Worm (Caenorhabditis elegans) whole organism, mixed stage, embryonic: ENCODE results near the gene C49F5.13.

ENCODE experiments used
- M03D4.4 ChIP-seq: sonication (generic microtip); optimal IDR thresholded peaks from 2 replicates; lab custom pipeline; 2017; ENCODE audit warnings: mild to moderate bottlenecking, missing genetic modification characterization, missing compliant biosample characterization
- bed-3 ChIP-seq: fragments of 200-800 bp; sonication (Bioruptor generic); optimal IDR thresholded peaks from 3 replicates; lab custom pipeline; 2018; ENCODE audit warnings: mild to moderate bottlenecking, missing genetic modification characterization, moderate library complexity, missing compliant biosample characterization
- blmp-1 ChIP-seq: fragments of 150-350 bp; optimal IDR thresholded peaks from 2 replicates; lab custom pipeline; 2014; ENCODE audit warnings: missing biosample characterization, missing genetic modification characterization
- ceh-39 ChIP-seq: fragments of 150-350 bp; optimal IDR thresholded peaks from 2 replicates; lab custom pipeline; 2014; ENCODE audit warnings: missing biosample characterization, missing genetic modification characterization
- ceh-43 ChIP-seq: fragments of 200-800 bp; sonication (Bioruptor generic); optimal IDR thresholded peaks from 2 replicates; lab custom pipeline; 2018; ENCODE audit warnings: mild to moderate bottlenecking, missing genetic modification characterization, moderate library complexity, missing compliant biosample characterization
- ceh-83 ChIP-seq: fragments of 200-800 bp; sonication (Bioruptor generic); optimal IDR thresholded peaks from 2 replicates; lab custom pipeline; 2018; ENCODE audit warnings: mild to moderate bottlenecking, missing genetic modification characterization, missing compliant biosample characterization
- ces-1 ChIP-seq: fragments of 150-350 bp; optimal IDR thresholded peaks from 2 replicates; lab custom pipeline; 2014; ENCODE audit warnings: missing biosample characterization, missing genetic modification reagents, missing genetic modification characterization
- cnd-1 ChIP-seq: fragments of 200-800 bp; sonication (Bioruptor generic); optimal IDR thresholded peaks from 2 replicates; lab custom pipeline; 2018; ENCODE audit warnings: mild to moderate bottlenecking, missing genetic modification characterization, missing compliant biosample characterization
- drap-1 ChIP-seq: fragments of 200-800 bp; sonication (Bioruptor generic); optimal IDR thresholded peaks from 3 replicates; lab custom pipeline; 2018; ENCODE audit warnings: mild to moderate bottlenecking, missing genetic modification characterization, missing compliant biosample characterization
- elt-1 ChIP-seq: sonication (generic microtip); optimal IDR thresholded peaks from 2 replicates; lab custom pipeline; 2017; ENCODE audit warnings: missing genetic modification characterization, mild to moderate bottlenecking, missing compliant biosample characterization, antibody characterized with exemption, moderate library complexity, borderline replicate concordance; ENCODE audit not compliant: insufficient read depth
- elt-3 ChIP-seq: fragments of 150-350 bp; optimal IDR thresholded peaks from 2 replicates; lab custom pipeline; 2014; ENCODE audit warnings: missing biosample characterization, missing genetic modification characterization
- flh-1 ChIP-seq: fragments of 200-800 bp; sonication (Bioruptor generic); optimal IDR thresholded peaks from 2 replicates; lab custom pipeline; 2018; ENCODE audit warnings: mild to moderate bottlenecking, missing genetic modification characterization, moderate library complexity, missing compliant biosample characterization
- ham-2 ChIP-seq: fragments of 200-800 bp; sonication (Bioruptor generic); optimal IDR thresholded peaks from 2 replicates; lab custom pipeline; 2018; ENCODE audit warnings: mild to moderate bottlenecking, missing genetic modification characterization, missing compliant biosample characterization
- hlh-1 ChIP-seq: fragments of 150-350 bp; optimal IDR thresholded peaks from 2 replicates; lab custom pipeline; 2014; ENCODE audit warnings: missing biosample characterization, missing genetic modification reagents, missing genetic modification characterization
- lin-13 ChIP-seq: fragments of 150-350 bp; optimal IDR thresholded peaks from 2 replicates; lab custom pipeline; 2014; ENCODE audit warnings: missing biosample characterization, missing genetic modification characterization
- lin-32 ChIP-seq: fragments of 200-800 bp; sonication (Bioruptor generic); optimal IDR thresholded peaks from 2 replicates; lab custom pipeline; 2018; ENCODE audit warnings: mild to moderate bottlenecking, missing genetic modification characterization, missing compliant biosample characterization
- lsy-2 ChIP-seq: fragments of 150-350 bp; optimal IDR thresholded peaks from 2 replicates; lab custom pipeline; 2014; ENCODE audit warnings: missing biosample characterization, missing genetic modification characterization
- mab-5 ChIP-seq: fragments of 150-350 bp; optimal IDR thresholded peaks from 2 replicates; lab custom pipeline; 2014; ENCODE audit warnings: missing biosample characterization, missing genetic modification characterization
- mep-1 ChIP-seq: fragments of 150-350 bp; optimal IDR thresholded peaks from 2 replicates; lab custom pipeline; 2017; ENCODE audit warnings: missing biosample characterization, missing genetic modification reagents, missing genetic modification characterization, inconsistent platforms
- mls-2 ChIP-seq: sonication (generic microtip); optimal IDR thresholded peaks from 2 replicates; lab custom pipeline; 2016; ENCODE audit warnings: mild to moderate bottlenecking, missing genetic modification characterization, moderate library complexity, missing compliant biosample characterization
- nhr-12 ChIP-seq: fragments of 150-350 bp; optimal IDR thresholded peaks from 2 replicates; lab custom pipeline; 2014; ENCODE audit warnings: missing biosample characterization, missing genetic modification characterization
- nhr-2 ChIP-seq: fragments of 150-350 bp; optimal IDR thresholded peaks from 2 replicates; lab custom pipeline; 2014; ENCODE audit warnings: missing biosample characterization, missing genetic modification characterization
- nhr-237 ChIP-seq: fragments of 150-350 bp; optimal IDR thresholded peaks from 2 replicates; lab custom pipeline; 2014; ENCODE audit warnings: missing biosample characterization, missing genetic modification characterization
- nhr-28 ChIP-seq: fragments of 150-350 bp; optimal IDR thresholded peaks from 2 replicates; lab custom pipeline; 2014; ENCODE audit warnings: missing biosample characterization, missing genetic modification characterization
- nhr-76 ChIP-seq: sonication (generic microtip); optimal IDR thresholded peaks from 2 replicates; lab custom pipeline; 2017; ENCODE audit warnings: missing biosample characterization, missing genetic modification characterization
- pha-4 ChIP-seq: fragments of 150-350 bp; optimal IDR thresholded peaks from 2 replicates; lab custom pipeline; 2018; ENCODE audit warnings: missing biosample characterization, missing genetic modification reagents, missing genetic modification characterization
- sem-2 ChIP-seq: fragments of 200-800 bp; sonication (Bioruptor generic); optimal IDR thresholded peaks from 2 replicates; lab custom pipeline; 2018; ENCODE audit warnings: mild to moderate bottlenecking, missing genetic modification characterization, missing compliant biosample characterization
- snpc-4 ChIP-seq: fragments of 150-350 bp; optimal IDR thresholded peaks from 2 replicates; lab custom pipeline; 2014; ENCODE audit warnings: missing biosample characterization, missing genetic modification characterization
- sptf-1 ChIP-seq: sonication (generic microtip); optimal IDR thresholded peaks from 2 replicates; lab custom pipeline; 2017; ENCODE audit warnings: mild to moderate bottlenecking, missing genetic modification characterization, moderate library complexity, missing compliant biosample characterization
- tbx-8 ChIP-seq: fragments of 200-800 bp; sonication (Bioruptor generic); optimal IDR thresholded peaks from 2 replicates; lab custom pipeline; 2018; ENCODE audit warnings: mild to moderate bottlenecking, missing genetic modification characterization, moderate library complexity, missing compliant biosample characterization
- unc-120 ChIP-seq: sonication (generic microtip); optimal IDR thresholded peaks from 2 replicates; lab custom pipeline; 2017; ENCODE audit warnings: missing genetic modification characterization, missing compliant biosample characterization; ENCODE audit not compliant: poor library complexity, severe bottlenecking
- unc-39 ChIP-seq: fragments of 150-350 bp; optimal IDR thresholded peaks from 2 replicates; lab custom pipeline; 2014; ENCODE audit warnings: missing biosample characterization, missing genetic modification characterization
- unc-62 ChIP-seq: fragments of 150-350 bp; optimal IDR thresholded peaks from 2 replicates; lab custom pipeline; 2014; ENCODE audit warnings: missing biosample characterization, missing genetic modification reagents, missing genetic modification characterization
- zip-8 ChIP-seq: fragments of 150-350 bp; optimal IDR thresholded peaks from 2 replicates; lab custom pipeline; 2014; ENCODE audit warnings: missing biosample characterization, missing genetic modification characterization
- ztf-11 ChIP-seq: fragments of 150-350 bp; optimal IDR thresholded peaks from 2 replicates; lab custom pipeline; 2014; ENCODE audit warnings: missing biosample characterization, missing genetic modification characterization

The C49F5.13 gene

DNA sequence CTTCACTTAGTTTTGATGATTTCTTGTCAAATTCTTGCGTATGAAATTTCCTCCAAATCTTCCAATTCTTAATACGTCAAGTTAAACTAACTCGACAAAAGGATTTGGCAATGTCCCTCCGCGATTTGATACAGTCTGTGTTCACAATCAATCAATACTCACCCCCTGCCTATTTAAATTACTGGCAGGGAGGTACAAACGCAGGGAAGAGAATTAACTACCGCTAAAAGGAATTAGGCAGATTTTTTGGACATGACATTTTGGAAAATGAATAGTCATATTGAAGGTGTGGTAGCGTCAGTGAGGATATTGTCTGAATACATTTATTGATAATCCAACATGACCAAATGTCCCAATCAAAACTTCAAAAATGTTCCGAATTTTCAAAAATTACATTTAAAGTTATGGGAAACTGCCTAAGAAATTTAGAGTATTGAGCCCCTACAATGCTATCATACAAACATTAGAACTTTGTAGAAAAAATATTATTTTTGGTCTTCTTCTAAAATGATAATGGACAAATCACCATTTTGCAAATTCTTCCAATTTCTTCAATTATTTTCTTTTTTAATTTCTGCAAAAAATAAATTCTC, 23.8 kb upstream of the C49F5.13 start:
- no peak for TF ChIP-seq flh-1 (GFP tag; lab: Kevin White, UChicago)
- TF ChIP-seq ceh-43 (GFP tag; lab: Kevin White, UChicago) = peak; percentile 47
- TF ChIP-seq sptf-1 = peak; percentile 87
- TF ChIP-seq ceh-83 (GFP tag; lab: Kevin White, UChicago) = peak; percentile 59
- peak; percentile 44 for TF ChIP-seq blmp-1 (tag; lab: Kevin White, UChicago)
- peak; percentile 59 for TF ChIP-seq tbx-8
- peak; percentile 53 for TF ChIP-seq M03D4.4 (tag; lab: Kevin White, UChicago)
- peak; percentile 43 for TF ChIP-seq mls-2 (tag; lab: Kevin White, UChicago)
- TF ChIP-seq cnd-1 (tag; lab: Kevin White, UChicago) = peak; percentile 86
- peak; percentile 99 for TF ChIP-seq nhr-237 (tag; lab: Kevin White, UChicago)
- TF ChIP-seq lin-13 = peak; percentile 78
- TF ChIP-seq ham-2 = peak; percentile 28
- TF ChIP-seq ces-1 (GFP tag; lab: Kevin White, UChicago) = peak; percentile 97
- TF ChIP-seq hlh-1 (tag; lab: Kevin White, UChicago) = peak; percentile 85
- TF ChIP-seq elt-1 = no peak
- TF ChIP-seq lin-32 (GFP tag; lab: Kevin White, UChicago) = peak; percentile 7
- no peak for TF ChIP-seq zip-8 (tag; lab: Kevin White, UChicago)
- peak; percentile 95 for TF ChIP-seq ceh-39
- peak; percentile 89 for TF ChIP-seq unc-120 (tag; lab: Kevin White, UChicago)
- peak; percentile 95 for TF ChIP-seq drap-1 (GFP tag; lab: Kevin White, UChicago)
- TF ChIP-seq unc-39 (tag; lab: Kevin White, UChicago) = peak; percentile 80
- TF ChIP-seq mep-1 (tag; lab: Kevin White, UChicago) = peak; percentile 96
- no peak for TF ChIP-seq nhr-2 (tag; lab: Kevin White, UChicago)
- peak; percentile 92 for TF ChIP-seq unc-62 (GFP tag; lab: Kevin White, UChicago)
- TF ChIP-seq pha-4 (tag; lab: Kevin White, UChicago) = peak; percentile 92
- no peak for TF ChIP-seq bed-3 (GFP tag; lab: Kevin White, UChicago)
- TF ChIP-seq snpc-4 (tag; lab: Kevin White, UChicago) = no peak
- peak; percentile 88 for TF ChIP-seq elt-3 (tag; lab: Kevin White, UChicago)
- peak; percentile 79 for TF ChIP-seq nhr-12 (tag; lab: Kevin White, UChicago)
- TF ChIP-seq ztf-11 (tag; lab: Kevin White, UChicago) = peak; percentile 97
- peak; percentile 88 for TF ChIP-seq lsy-2 (tag; lab: Kevin White, UChicago)
- peak; percentile 55 for TF ChIP-seq nhr-28 (tag; lab: Kevin White, UChicago)
- TF ChIP-seq sem-2 (GFP tag; lab: Kevin White, UChicago) = no peak
- TF ChIP-seq mab-5 = peak; percentile 94
- peak; percentile 75 for TF ChIP-seq nhr-76

DNA sequence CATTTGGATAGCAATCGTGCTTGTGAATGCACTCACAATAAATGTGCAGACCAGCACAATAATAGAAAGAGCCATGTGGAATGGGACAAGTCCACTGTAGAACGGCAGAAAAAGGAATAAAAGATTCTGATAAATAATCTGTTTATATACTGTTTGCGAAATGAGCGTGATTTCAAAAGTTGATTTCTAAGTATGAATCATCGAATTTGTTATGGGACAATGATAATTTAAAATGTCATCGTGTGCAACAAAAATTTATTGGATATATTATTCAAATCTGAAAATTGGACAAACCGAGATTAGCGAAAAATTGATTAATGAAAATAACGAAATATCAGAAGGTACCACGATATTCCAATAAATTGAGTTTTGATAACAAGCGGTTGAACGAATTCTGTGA, 22.4 kb upstream of the C49F5.13 start, which contains the start of gene F55G7.5:
F55G7.5 (minus strand) TSS at position 101 of the 400 bp plus-strand sequence.
- no peak for TF ChIP-seq zip-8 (tag; lab: Kevin White, UChicago)
- no peak for TF ChIP-seq unc-39 (tag; lab: Kevin White, UChicago)
- no peak for TF ChIP-seq drap-1 (GFP tag; lab: Kevin White, UChicago)
- TF ChIP-seq nhr-28 (tag; lab: Kevin White, UChicago) = no peak
- no peak for TF ChIP-seq nhr-12 (tag; lab: Kevin White, UChicago)
- TF ChIP-seq lsy-2 (tag; lab: Kevin White, UChicago) = no peak
- TF ChIP-seq pha-4 (tag; lab: Kevin White, UChicago) = no peak
- TF ChIP-seq nhr-237 (tag; lab: Kevin White, UChicago) = no peak
- no peak for TF ChIP-seq sptf-1
- TF ChIP-seq elt-1 = no peak
- no peak for TF ChIP-seq snpc-4 (tag; lab: Kevin White, UChicago)
- no peak for TF ChIP-seq unc-120 (tag; lab: Kevin White, UChicago)
- TF ChIP-seq ces-1 (GFP tag; lab: Kevin White, UChicago) = no peak
- no peak for TF ChIP-seq mep-1 (tag; lab: Kevin White, UChicago)
- TF ChIP-seq ztf-11 (tag; lab: Kevin White, UChicago) = no peak
- no peak for TF ChIP-seq hlh-1 (tag; lab: Kevin White, UChicago)
- no peak for TF ChIP-seq ceh-83 (GFP tag; lab: Kevin White, UChicago)
- TF ChIP-seq tbx-8 = no peak

DNA sequence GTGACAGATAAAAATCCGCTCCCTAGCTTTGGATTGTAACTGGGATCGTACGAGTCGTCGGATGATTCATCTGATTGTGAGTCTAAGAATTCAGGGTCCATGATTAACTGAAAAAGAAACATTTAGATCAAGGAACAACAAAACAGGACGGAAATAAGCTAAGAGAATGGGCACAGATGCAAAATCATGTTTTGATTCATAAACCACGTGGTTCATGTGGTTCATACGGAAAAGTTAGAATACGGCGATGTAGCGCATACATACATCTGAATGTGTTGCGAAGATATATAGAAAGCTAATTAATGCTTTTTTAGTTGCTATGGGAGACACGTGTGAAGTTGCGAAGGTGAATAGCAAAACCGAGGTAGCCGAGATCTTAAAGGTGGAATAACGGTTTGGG, 19.3 kb upstream of the C49F5.13 start, which contains the start of gene F55G7.3:
F55G7.3 (minus strand) TSS at position 101 of the 400 bp plus-strand sequence.
- TF ChIP-seq cnd-1 (tag; lab: Kevin White, UChicago) (no peak), flh-1 (GFP tag; lab: Kevin White, UChicago) (no peak), ham-2 (no peak), ztf-11 (tag; lab: Kevin White, UChicago) (no peak), nhr-237 (tag; lab: Kevin White, UChicago) (no peak), blmp-1 (tag; lab: Kevin White, UChicago) (no peak), lin-13 (no peak), drap-1 (GFP tag; lab: Kevin White, UChicago) (no peak), ceh-83 (GFP tag; lab: Kevin White, UChicago) (no peak)
